Worm (Caenorhabditis elegans): Measurements from ENCODE around the gene dyf-19.

DNA sequence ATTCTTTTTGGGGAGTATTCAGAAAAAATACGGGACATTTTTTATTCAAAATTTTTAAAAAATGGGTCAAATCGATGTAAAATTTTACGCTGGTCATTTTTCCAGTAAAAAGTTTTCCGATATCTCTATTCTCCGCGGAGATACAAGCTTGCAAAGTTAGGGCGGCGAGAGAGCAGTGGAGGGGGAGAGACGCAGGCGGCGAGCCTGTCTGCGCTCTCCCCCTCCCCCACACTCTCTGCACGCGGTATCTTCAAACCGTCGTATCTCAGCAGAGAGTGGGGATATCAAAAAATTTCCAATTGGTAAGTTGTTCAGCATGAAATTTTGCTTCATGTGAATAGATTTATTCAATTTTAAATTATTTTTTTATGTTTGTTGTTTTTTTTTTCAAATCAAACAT lies 47.0 kb downstream of the dyf-19 start:
- TF ChIP-seq tbx-11 (GFP tag; IDR thresholded peaks at IDR 0.05) (no peak), tbx-37 (GFP tag; conservative IDR thresholded peaks at IDR 0.05) (no peak), tra-4 (tag; optimal IDR thresholded peaks at IDR 0.05) (no peak), ceh-36 (tag; optimal IDR thresholded peaks at IDR 0.05) (no peak), ama-1 (optimal IDR thresholded peaks at IDR 0.05) (no peak), F13C5.2 (tag; optimal IDR thresholded peaks at IDR 0.05) (no peak), hmbx-1 (tag; optimal IDR thresholded peaks at IDR 0.05) (no peak)
